Worm (Caenorhabditis elegans) whole organism, L4/young adult: ENCODE measurements around the gene flp-20.

Source experiments
- W03F9.2 ChIP-seq: fragments of 150-350 bp; optimal IDR thresholded peaks from 2 replicates; lab custom pipeline; 2014; ENCODE audit warnings: missing biosample characterization, missing genetic modification characterization
- dao-5 ChIP-seq: sonication (generic microtip); optimal IDR thresholded peaks from 2 replicates; lab custom pipeline; 2016; ENCODE audit warnings: missing genotype, missing genetic modification characterization, moderate library complexity, missing compliant biosample characterization
- him-1 ChIP-seq: sonication (generic microtip); optimal IDR thresholded peaks from 2 replicates; lab custom pipeline; 2016; ENCODE audit warnings: missing genotype, missing genetic modification reagents, missing genetic modification characterization, missing compliant biosample characterization

DNA sequence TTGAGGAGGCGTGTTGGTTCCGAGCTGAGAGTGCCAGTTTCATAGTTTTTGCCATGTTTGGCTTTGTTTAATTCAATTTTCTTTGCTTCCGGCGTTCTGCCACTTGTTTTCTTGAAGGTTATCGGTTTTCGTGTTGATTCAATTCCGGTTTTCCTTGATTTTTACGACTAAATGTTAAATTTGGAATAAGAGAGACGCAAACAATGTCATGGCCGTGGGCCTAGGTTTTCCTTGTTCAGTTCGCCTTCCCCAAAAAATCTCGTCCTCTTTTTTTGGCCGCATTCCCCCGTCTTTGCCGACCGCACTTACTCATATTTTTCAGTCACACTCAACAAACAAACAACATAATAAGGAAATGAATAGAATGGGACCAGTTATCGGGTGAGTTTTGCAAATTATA is 44.1 kb upstream of the flp-20 start, which contains the start of gene C23F12.9:
- TF ChIP-seq him-1 (tag; lab: Kevin White, UChicago) (no peak), W03F9.2 (tag; lab: Kevin White, UChicago) (no peak), dao-5 (tag; lab: Kevin White, UChicago) (no peak)
